Worm (Caenorhabditis elegans) whole organism, mixed stage, embryonic: ENCODE results near the gene srt-37.
"Not testable (repeated sequence)": the region's sequence is repeated elsewhere in the genome, so short reads cannot be mapped to it uniquely, and the experiment has no call there.

Experiments used
- M03D4.4 ChIP-seq: sonication (generic microtip); optimal IDR thresholded peaks from 2 replicates; lab custom pipeline; 2017; ENCODE audit warnings: mild to moderate bottlenecking, missing genetic modification characterization, missing compliant biosample characterization
- nhr-28 ChIP-seq: fragments of 150-350 bp; optimal IDR thresholded peaks from 2 replicates; lab custom pipeline; 2014; ENCODE audit warnings: missing biosample characterization, missing genetic modification characterization
- sptf-1 ChIP-seq: sonication (generic microtip); optimal IDR thresholded peaks from 2 replicates; lab custom pipeline; 2017; ENCODE audit warnings: mild to moderate bottlenecking, missing genetic modification characterization, moderate library complexity, missing compliant biosample characterization
- unc-39 ChIP-seq: fragments of 150-350 bp; optimal IDR thresholded peaks from 2 replicates; lab custom pipeline; 2014; ENCODE audit warnings: missing biosample characterization, missing genetic modification characterization
- unc-62 ChIP-seq: fragments of 150-350 bp; optimal IDR thresholded peaks from 2 replicates; lab custom pipeline; 2014; ENCODE audit warnings: missing biosample characterization, missing genetic modification reagents, missing genetic modification characterization
- ztf-11 ChIP-seq: fragments of 150-350 bp; optimal IDR thresholded peaks from 2 replicates; lab custom pipeline; 2014; ENCODE audit warnings: missing biosample characterization, missing genetic modification characterization

ce11 chrV:4268213-4268612 lies 13.4 kb downstream of the srt-37 start, which contains the start of gene srt-36:
- not testable (repeated sequence) for TF ChIP-seq sptf-1; unc-39 (tag; lab: Kevin White, UChicago); M03D4.4; ztf-11 (tag; lab: Kevin White, UChicago); unc-62 (GFP tag; lab: Kevin White, UChicago); nhr-28 (tag; lab: Kevin White, UChicago)
